Fruit fly (Drosophila melanogaster) whole organism, prepupa: ENCODE measurements around the gene CG34136.

Experiments
- Blimp-1 ChIP-seq: fragments of 200-800 bp; sonication (Bioruptor generic); optimal IDR thresholded peaks from 3 replicates; lab custom pipeline; 2017; ENCODE audit warnings: missing biosample characterization, missing genetic modification characterization, mild to moderate bottlenecking, moderate library complexity, missing genetic modification reagents
- CG10631 ChIP-seq: fragments of 200-800 bp; sonication (Bioruptor generic); optimal IDR thresholded peaks from 2 replicates; lab custom pipeline; 2016; ENCODE audit warnings: missing biosample characterization, missing genetic modification characterization
- CG10669 ChIP-seq: fragments of 200-800 bp; sonication (Bioruptor generic); optimal IDR thresholded peaks from 3 replicates; lab custom pipeline; 2018; ENCODE audit warnings: missing biosample characterization, mild to moderate bottlenecking, missing genetic modification characterization, moderate library complexity
- CG11294 ChIP-seq: fragments of 200-800 bp; sonication (Bioruptor generic); IDR thresholded peaks from 2 replicates; pipeline ENCODE4 v1.3.6; 2022; ENCODE audit warnings: missing biosample characterization, missing genetic modification characterization
- CG11762 ChIP-seq: fragments of 200-800 bp; sonication (Bioruptor generic); optimal IDR thresholded peaks from 3 replicates; lab custom pipeline; 2016; ENCODE audit warnings: missing biosample characterization, missing genetic modification characterization; ENCODE audit not compliant: insufficient read depth
- CG11902 ChIP-seq: fragments of 200-800 bp; sonication (Bioruptor generic); optimal IDR thresholded peaks from 3 replicates; lab custom pipeline; 2016; ENCODE audit warnings: missing biosample characterization, missing genetic modification characterization
- CG15336 ChIP-seq: fragments of 200-800 bp; sonication (Bioruptor generic); IDR thresholded peaks from 2 replicates; pipeline ENCODE4 v1.3.6; 2022; ENCODE audit warnings: missing biosample characterization, missing genetic modification characterization
- CG1621 ChIP-seq: fragments of 200-800 bp; sonication (Bioruptor generic); optimal IDR thresholded peaks from 3 replicates; lab custom pipeline; 2018; ENCODE audit warnings: missing biosample characterization, mild to moderate bottlenecking, missing genetic modification characterization
- CG16779 ChIP-seq: fragments of 200-800 bp; sonication (Bioruptor generic); optimal IDR thresholded peaks from 3 replicates; lab custom pipeline; 2017; ENCODE audit warnings: missing biosample characterization, mild to moderate bottlenecking, missing genetic modification characterization
- CG3032 ChIP-seq: fragments of 200-800 bp; optimal IDR thresholded peaks from 2 replicates; lab custom pipeline; 2019; ENCODE audit warnings: missing biosample characterization, mild to moderate bottlenecking, missing genetic modification characterization, moderate library complexity
- CG31627 ChIP-seq: fragments of 200-800 bp; sonication (Bioruptor generic); optimal IDR thresholded peaks from 3 replicates; lab custom pipeline; 2016; ENCODE audit warnings: missing biosample characterization, missing genetic modification characterization
- CG34406 ChIP-seq: fragments of 200-800 bp; sonication (Bioruptor generic); optimal IDR thresholded peaks from 3 replicates; lab custom pipeline; 2016; ENCODE audit warnings: missing biosample characterization, missing genetic modification characterization
- CG3919 ChIP-seq: fragments of 200-800 bp; sonication (Bioruptor generic); optimal IDR thresholded peaks from 3 replicates; lab custom pipeline; 2016; ENCODE audit warnings: missing biosample characterization, missing genetic modification characterization
- CG4318 ChIP-seq: fragments of 200-800 bp; sonication (Bioruptor generic); optimal IDR thresholded peaks from 3 replicates; lab custom pipeline; 2017; ENCODE audit warnings: missing biosample characterization, mild to moderate bottlenecking, missing genetic modification characterization
- CG6163 ChIP-seq: fragments of 200-800 bp; sonication (Bioruptor generic); IDR thresholded peaks from 3 replicates; pipeline ENCODE4 v1.3.6; 2022; ENCODE audit warnings: missing biosample characterization, missing genetic modification characterization
- CG6276 ChIP-seq: fragments of 200-800 bp; sonication (Bioruptor generic); optimal IDR thresholded peaks from 2 replicates; lab custom pipeline; 2017; ENCODE audit warnings: missing biosample characterization, mild to moderate bottlenecking, missing genetic modification characterization
- CG6792 ChIP-seq: fragments of 200-800 bp; sonication (Bioruptor generic); optimal IDR thresholded peaks from 3 replicates; lab custom pipeline; 2016; ENCODE audit warnings: missing biosample characterization, missing genetic modification characterization
- CG6808 ChIP-seq: fragments of 200-800 bp; sonication (Bioruptor generic); optimal IDR thresholded peaks from 3 replicates; lab custom pipeline; 2017; ENCODE audit warnings: missing biosample characterization, missing genetic modification characterization, mild to moderate bottlenecking, moderate library complexity, missing genetic modification reagents
- CG6854 ChIP-seq: fragments of 200-800 bp; sonication (Bioruptor generic); optimal IDR thresholded peaks from 2 replicates; lab custom pipeline; 2017; ENCODE audit warnings: missing biosample characterization, mild to moderate bottlenecking, missing genetic modification characterization
- CG7368 ChIP-seq: fragments of 200-800 bp; sonication (Bioruptor generic); optimal IDR thresholded peaks from 3 replicates; lab custom pipeline; 2016; ENCODE audit warnings: missing biosample characterization, missing genetic modification characterization
- CG8319 ChIP-seq: fragments of 200-800 bp; sonication (Bioruptor generic); optimal IDR thresholded peaks from 3 replicates; lab custom pipeline; 2016; ENCODE audit warnings: missing biosample characterization, missing genetic modification characterization
- CG8632 ChIP-seq: fragments of 200-800 bp; sonication (Bioruptor generic); optimal IDR thresholded peaks from 3 replicates; lab custom pipeline; 2016; ENCODE audit warnings: missing biosample characterization, missing genetic modification characterization
- CG9139 ChIP-seq: fragments of 200-800 bp; sonication (Bioruptor generic); optimal IDR thresholded peaks from 3 replicates; lab custom pipeline; 2017; ENCODE audit warnings: missing biosample characterization, mild to moderate bottlenecking, missing genetic modification characterization
- Eip75B ChIP-seq: fragments of 200-800 bp; sonication (Bioruptor generic); optimal IDR thresholded peaks from 3 replicates; lab custom pipeline; 2016; ENCODE audit warnings: missing biosample characterization, missing genetic modification characterization
- Eip78C ChIP-seq: fragments of 200-800 bp; sonication (Bioruptor generic); peaks from one replicate; lab custom pipeline; 2016; ENCODE audit warnings: missing biosample characterization, missing genetic modification characterization
- Eip93F ChIP-seq: fragments of 200-800 bp; sonication (Bioruptor generic); optimal IDR thresholded peaks from 2 replicates; lab custom pipeline; 2016; ENCODE audit warnings: missing biosample characterization, mild to moderate bottlenecking, missing genetic modification characterization
- Ets21C ChIP-seq: fragments of 200-800 bp; sonication (Bioruptor generic); optimal IDR thresholded peaks from 3 replicates; lab custom pipeline; 2016; ENCODE audit warnings: missing biosample characterization, missing genetic modification characterization
- Hr38 ChIP-seq: sonication (Bioruptor generic); optimal IDR thresholded peaks from 2 replicates; lab custom pipeline; 2016; ENCODE audit warnings: missing biosample characterization, missing genetic modification characterization
- Hr39 ChIP-seq: fragments of 200-800 bp; sonication (Bioruptor generic); optimal IDR thresholded peaks from 2 replicates; lab custom pipeline; 2016; ENCODE audit warnings: missing biosample characterization, missing genetic modification characterization
- Hr4 ChIP-seq: fragments of 200-800 bp; sonication (Bioruptor generic); optimal IDR thresholded peaks from 3 replicates; lab custom pipeline; 2016; ENCODE audit warnings: missing biosample characterization, missing genetic modification characterization
- Lpt ChIP-seq: fragments of 200-800 bp; sonication (Bioruptor generic); optimal IDR thresholded peaks from 3 replicates; lab custom pipeline; 2016; ENCODE audit warnings: missing biosample characterization, missing genetic modification characterization
- OdsH ChIP-seq: fragments of 200-800 bp; sonication (Bioruptor generic); optimal IDR thresholded peaks from 3 replicates; lab custom pipeline; 2016; ENCODE audit warnings: missing biosample characterization, missing genetic modification characterization
- Smox ChIP-seq: fragments of 200-800 bp; sonication (Bioruptor generic); optimal IDR thresholded peaks from 3 replicates; lab custom pipeline; 2016; ENCODE audit warnings: missing biosample characterization, missing genetic modification characterization
- Sox102F ChIP-seq: fragments of 200-800 bp; sonication (Bioruptor generic); optimal IDR thresholded peaks from 2 replicates; lab custom pipeline; 2016; ENCODE audit warnings: missing biosample characterization, mild to moderate bottlenecking, missing genetic modification characterization
- Sox14 ChIP-seq: fragments of 200-800 bp; sonication (Bioruptor generic); optimal IDR thresholded peaks from 3 replicates; lab custom pipeline; 2016; ENCODE audit warnings: missing biosample characterization, missing genetic modification characterization
- Sox15 ChIP-seq: fragments of 200-800 bp; sonication (Bioruptor generic); optimal IDR thresholded peaks from 3 replicates; lab custom pipeline; 2016; ENCODE audit warnings: missing biosample characterization, missing genetic modification characterization
- acj6 ChIP-seq: fragments of 200-800 bp; sonication (Bioruptor generic); optimal IDR thresholded peaks from 3 replicates; lab custom pipeline; 2016; ENCODE audit warnings: missing biosample characterization, missing genetic modification characterization
- cyc ChIP-seq: fragments of 200-800 bp; sonication (Bioruptor generic); optimal IDR thresholded peaks from 3 replicates; lab custom pipeline; 2016; ENCODE audit warnings: missing biosample characterization, missing genetic modification characterization
- dac ChIP-seq: fragments of 200-800 bp; sonication (Bioruptor generic); optimal IDR thresholded peaks from 2 replicates; lab custom pipeline; 2017; ENCODE audit warnings: missing biosample characterization, mild to moderate bottlenecking, missing genetic modification characterization
- dsx ChIP-seq: fragments of 200-800 bp; optimal IDR thresholded peaks from 3 replicates; lab custom pipeline; 2019; ENCODE audit warnings: missing biosample characterization, mild to moderate bottlenecking, missing genetic modification characterization, moderate library complexity; ENCODE audit not compliant: poor library complexity, severe bottlenecking
- eg ChIP-seq: fragments of 200-800 bp; sonication (Bioruptor generic); IDR thresholded peaks from 3 replicates; pipeline ENCODE4 v1.3.6; 2022; ENCODE audit warnings: missing biosample characterization, missing genetic modification characterization
- esn ChIP-seq: fragments of 200-800 bp; sonication (Bioruptor generic); optimal IDR thresholded peaks from 2 replicates; lab custom pipeline; 2016; ENCODE audit warnings: missing biosample characterization, mild to moderate bottlenecking, missing genetic modification characterization, moderate library complexity
- fd59A ChIP-seq: fragments of 200-800 bp; sonication (Bioruptor generic); optimal IDR thresholded peaks from 2 replicates; lab custom pipeline; 2017; ENCODE audit warnings: missing biosample characterization, mild to moderate bottlenecking, missing genetic modification characterization, missing genetic modification reagents
- fd85E ChIP-seq: fragments of 200-800 bp; sonication (Bioruptor generic); optimal IDR thresholded peaks from 3 replicates; lab custom pipeline; 2016; ENCODE audit warnings: missing biosample characterization, missing genetic modification characterization
- fkh ChIP-seq: fragments of 200-800 bp; sonication (Bioruptor generic); optimal IDR thresholded peaks from 3 replicates; lab custom pipeline; 2017; ENCODE audit warnings: missing biosample characterization, mild to moderate bottlenecking, missing genetic modification characterization, moderate library complexity
- lz ChIP-seq: fragments of 200-800 bp; sonication (Bioruptor generic); optimal IDR thresholded peaks from 3 replicates; lab custom pipeline; 2016; ENCODE audit warnings: missing biosample characterization, missing genetic modification characterization
- net ChIP-seq: fragments of 200-800 bp; sonication (Bioruptor generic); optimal IDR thresholded peaks from 3 replicates; lab custom pipeline; 2016; ENCODE audit warnings: missing biosample characterization, missing genetic modification characterization
- pdm3 ChIP-seq: fragments of 200-800 bp; sonication (Bioruptor generic); optimal IDR thresholded peaks from 3 replicates; lab custom pipeline; 2016; ENCODE audit warnings: missing biosample characterization, missing genetic modification characterization
- salr ChIP-seq, 2 experiments: fragments of 200-800 bp; sonication (Bioruptor generic); optimal IDR thresholded peaks; 3 replicates each; lab custom pipeline; 2016 to 2018; ENCODE audit warnings: missing biosample characterization in 2 of 2, missing genetic modification characterization in 2 of 2, mild to moderate bottlenecking in 1 of 2
- spab ChIP-seq: fragments of 200-800 bp; sonication (Bioruptor generic); optimal IDR thresholded peaks from 2 replicates; lab custom pipeline; 2017; ENCODE audit warnings: missing biosample characterization, mild to moderate bottlenecking, missing genetic modification characterization, missing genetic modification reagents
- ss ChIP-seq, 2 experiments: fragments of 200-800 bp; sonication (Bioruptor generic); optimal IDR thresholded peaks; 2 replicates in 1 of 2; 3 replicates in 1 of 2; lab custom pipeline; 2017 to 2018; ENCODE audit warnings: mild to moderate bottlenecking in 2 of 2, missing biosample characterization in 2 of 2, missing genetic modification characterization in 2 of 2, moderate library complexity in 1 of 2
- svp ChIP-seq: fragments of 200-800 bp; sonication (Bioruptor generic); peaks from one replicate; lab custom pipeline; 2016; ENCODE audit warnings: missing biosample characterization, missing genetic modification characterization

CG34136 gene

DNA sequence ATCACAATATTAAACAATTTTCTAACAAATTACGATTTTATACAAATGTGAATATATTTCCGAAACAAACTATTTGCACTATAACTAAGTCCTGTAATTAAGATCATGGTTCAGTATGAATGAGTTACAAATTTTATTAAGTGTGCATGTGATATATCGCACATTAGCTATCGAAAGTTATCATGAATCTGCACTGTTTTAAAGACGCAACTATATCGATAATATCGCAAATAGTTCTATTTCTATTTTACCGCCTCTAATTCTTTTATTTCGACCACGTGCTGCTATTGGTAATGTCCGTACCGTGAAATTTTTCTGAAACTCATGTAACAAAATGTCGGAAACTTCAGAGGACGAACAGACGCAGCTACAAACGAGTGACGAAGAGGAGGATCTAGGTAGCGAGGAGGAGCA lies 46.3 kb downstream of the CG34136 start, which contains the start of gene pths:
Gene pths (plus strand): TSS at position 258 of the 414 bp plus-strand sequence.
- TF ChIP-seq svp (no peak), CG10631 (GFP tag; lab: Kevin White, UChicago) (no peak), CG8632 (GFP tag; lab: Kevin White, UChicago) (no peak), spab (GFP tag; lab: Kevin White, UChicago) (no peak), CG1621 (tag; lab: Kevin White, UChicago) (no peak), Hr4 (no peak), OdsH (GFP tag; lab: Kevin White, UChicago) (no peak), acj6 (GFP tag; lab: Kevin White, UChicago) (no peak), eg (GFP tag; lab: Robert Waterston, UW) (no peak), CG11902 (peak; percentile 32), CG10669 (GFP tag; lab: Kevin White, UChicago) (no peak), Sox15 (peak; percentile 22), net (GFP tag; lab: Kevin White, UChicago) (no peak), Eip93F (GFP tag; lab: Kevin White, UChicago) (no peak), CG6808 (GFP tag; lab: Kevin White, UChicago) (no peak), dac (no peak), CG3919 (no peak), Lpt (GFP tag; lab: Kevin White, UChicago) (no peak), CG34406 (no peak), ss (GFP tag; optimal IDR thresholded peaks at IDR 0.05; lab: Kevin White, UChicago) (no peak), CG6792 (GFP tag; lab: Kevin White, UChicago) (no peak), CG6163 (GFP tag; lab: Robert Waterston, UW) (no peak), Hr39 (GFP tag; lab: Kevin White, UChicago) (peak; percentile 64), esn (GFP tag; lab: Kevin White, UChicago) (peak; percentile 26), dsx (GFP tag; lab: Kevin White, UChicago) (no peak), CG6276 (no peak), Eip78C (peak; percentile 62), salr (GFP tag; optimal IDR thresholded peaks at IDR 0.05; lab: Kevin White, UChicago) (no peak), CG11294 (no peak), fd85E (no peak), fkh (GFP tag; lab: Kevin White, UChicago) (no peak), CG31627 (GFP tag; lab: Kevin White, UChicago) (peak; percentile 59), CG3032 (tag; lab: Kevin White, UChicago) (peak; percentile 42), CG6854 (GFP tag; lab: Kevin White, UChicago) (no peak), Sox102F (GFP tag; lab: Kevin White, UChicago) (no peak), CG9139 (GFP tag; lab: Kevin White, UChicago) (no peak), CG8319 (no peak), CG11762 (GFP tag; lab: Kevin White, UChicago) (no peak), CG15336 (GFP tag; lab: Robert Waterston, UW) (no peak), lz (GFP tag; lab: Kevin White, UChicago) (peak; percentile 16), Sox14 (no peak), Ets21C (GFP tag; lab: Kevin White, UChicago) (peak; percentile 29), CG7368 (GFP tag; lab: Kevin White, UChicago) (no peak), CG16779 (no peak), Blimp-1 (no peak), Smox (no peak), Hr38 (GFP tag; lab: Kevin White, UChicago) (no peak), Eip75B (GFP tag; lab: Kevin White, UChicago) (no peak), pdm3 (GFP tag; lab: Kevin White, UChicago) (no peak), fd59A (GFP tag; lab: Kevin White, UChicago) (no peak), CG4318 (GFP tag; lab: Kevin White, UChicago) (no peak), cyc (GFP tag; lab: Kevin White, UChicago) (peak; percentile 44)
